Fruit fly (Drosophila melanogaster): ENCODE data around the gene CG32365.

- TF ChIP-seq sens-2 (GFP tag; IDR thresholded peaks at IDR 0.05), result no peak
- TF ChIP-seq CG8944 (GFP tag; optimal IDR thresholded peaks at IDR 0.05), result no peak
Measured at dm6 chr3L:7882105-7882504, 13.3 kb downstream of the CG32365 start.

Measured in whole organism, embryonic.